Fruit fly (Drosophila melanogaster) whole organism, embryonic: Measurements from ENCODE around the gene Sec61alpha.

Experiments
- CG15269 ChIP-seq: fragments of 200-800 bp; sonication (Bioruptor generic); optimal IDR thresholded peaks from 2 replicates; lab custom pipeline; 2018; ENCODE audit warnings: missing biosample characterization, mild to moderate bottlenecking, missing genetic modification characterization, moderate library complexity
- CG32772 ChIP-seq: fragments of 200-800 bp; sonication (Bioruptor generic); IDR thresholded peaks from 2 replicates; pipeline ENCODE4 v1.3.6; 2022; ENCODE audit warnings: missing biosample characterization, missing genetic modification characterization

dm6 chr2L:6500648-6501325 lies 20.4 kb upstream of the Sec61alpha start:
- no peak for TF ChIP-seq CG32772 (GFP tag; lab: Robert Waterston, UW)
- no peak for TF ChIP-seq CG15269 (tag; lab: Kevin White, UChicago)
